Fruit fly (Drosophila melanogaster) whole organism, embryonic: ENCODE measurements around the gene Cln7.

ENCODE experiments used
- ATbp ChIP-seq: fragments of 200-800 bp; sonication (Bioruptor generic); optimal IDR thresholded peaks from 2 replicates; lab custom pipeline; 2017; ENCODE audit warnings: missing biosample characterization, mild to moderate bottlenecking, missing genetic modification characterization, missing genetic modification reagents
- Antp ChIP-seq: fragments of 200-800 bp; sonication (Bioruptor generic); optimal IDR thresholded peaks from 3 replicates; lab custom pipeline; 2016; ENCODE audit warnings: missing biosample characterization, missing genetic modification characterization
- B-H2 ChIP-seq: fragments of 200-800 bp; sonication (Bioruptor generic); optimal IDR thresholded peaks from 2 replicates; lab custom pipeline; 2018; ENCODE audit warnings: missing biosample characterization, mild to moderate bottlenecking, missing genetic modification characterization
- C15 ChIP-seq: fragments of 200-800 bp; sonication (Bioruptor generic); IDR thresholded peaks from 3 replicates; pipeline ENCODE4 v1.3.6; 2022; ENCODE audit warnings: missing biosample characterization, missing genetic modification characterization
- CG10209 ChIP-seq: fragments of 200-800 bp; sonication (Bioruptor generic); optimal IDR thresholded peaks from 3 replicates; lab custom pipeline; 2017; ENCODE audit warnings: missing biosample characterization, mild to moderate bottlenecking, missing genetic modification characterization, missing genetic modification reagents
- CG10267 ChIP-seq: fragments of 200-800 bp; sonication (Bioruptor generic); optimal IDR thresholded peaks from 2 replicates; lab custom pipeline; 2018; ENCODE audit warnings: missing biosample characterization, mild to moderate bottlenecking, missing genetic modification characterization, moderate library complexity
- CG10366 ChIP-seq: fragments of 200-800 bp; sonication (Bioruptor generic); IDR thresholded peaks from 2 replicates; pipeline ENCODE4 v1.3.6; 2022; ENCODE audit warnings: missing biosample characterization, missing genetic modification characterization
- CG11247 ChIP-seq: fragments of 200-800 bp; sonication (Bioruptor generic); IDR thresholded peaks from 2 replicates; pipeline ENCODE4 v1.3.6; 2022; ENCODE audit warnings: missing biosample characterization, missing genetic modification characterization
- CG11695 ChIP-seq: fragments of 200-800 bp; sonication (Bioruptor generic); IDR thresholded peaks from 3 replicates; pipeline ENCODE4 v1.3.6; 2022; ENCODE audit warnings: missing biosample characterization, missing genetic modification characterization
- CG13775 ChIP-seq: fragments of 200-800 bp; sonication (Bioruptor generic); optimal IDR thresholded peaks from 3 replicates; lab custom pipeline; 2017; ENCODE audit warnings: missing biosample characterization, mild to moderate bottlenecking, missing genetic modification characterization
- CG14710 ChIP-seq: fragments of 200-800 bp; sonication (Bioruptor generic); optimal IDR thresholded peaks from 3 replicates; lab custom pipeline; 2019; ENCODE audit warnings: missing biosample characterization, mild to moderate bottlenecking, missing genetic modification characterization, moderate library complexity
- CG14860 ChIP-seq: fragments of 200-800 bp; sonication (Bioruptor generic); IDR thresholded peaks from 3 replicates; pipeline ENCODE4 v1.3.6; 2022; ENCODE audit warnings: missing biosample characterization, missing genetic modification characterization; ENCODE audit not compliant: partially characterized antibody
- CG1602 ChIP-seq: fragments of 200-800 bp; sonication (Bioruptor generic); optimal IDR thresholded peaks from 3 replicates; lab custom pipeline; 2016; ENCODE audit warnings: missing biosample characterization, missing genetic modification characterization
- CG17802 ChIP-seq: fragments of 200-800 bp; sonication (Bioruptor generic); optimal IDR thresholded peaks from 2 replicates; lab custom pipeline; 2018; ENCODE audit warnings: missing biosample characterization, mild to moderate bottlenecking, missing genetic modification characterization, moderate library complexity
- CG17912 ChIP-seq: fragments of 200-800 bp; sonication (Bioruptor generic); optimal IDR thresholded peaks from 2 replicates; lab custom pipeline; 2018; ENCODE audit warnings: missing biosample characterization, mild to moderate bottlenecking, missing genetic modification characterization
- CG2202 ChIP-seq: fragments of 200-800 bp; sonication (Bioruptor generic); optimal IDR thresholded peaks from 2 replicates; lab custom pipeline; 2018; ENCODE audit warnings: missing biosample characterization, mild to moderate bottlenecking, missing genetic modification characterization
- CG34376 ChIP-seq: fragments of 200-800 bp; sonication (Bioruptor generic); optimal IDR thresholded peaks from 2 replicates; lab custom pipeline; 2018; ENCODE audit warnings: missing biosample characterization, mild to moderate bottlenecking, missing genetic modification characterization
- CG6254 ChIP-seq: fragments of 200-800 bp; sonication (Bioruptor generic); optimal IDR thresholded peaks from 3 replicates; lab custom pipeline; 2017; ENCODE audit warnings: mild to moderate bottlenecking, missing biosample characterization, missing genetic modification reagents, missing genetic modification characterization
- CG6272 ChIP-seq: fragments of 200-800 bp; sonication (Bioruptor generic); IDR thresholded peaks from 2 replicates; pipeline ENCODE4 v1.3.6; 2022; ENCODE audit warnings: missing biosample characterization, missing genetic modification characterization
- CG6765 ChIP-seq: fragments of 200-800 bp; sonication (Bioruptor generic); optimal IDR thresholded peaks from 3 replicates; lab custom pipeline; 2017; ENCODE audit warnings: missing biosample characterization, mild to moderate bottlenecking, missing genetic modification characterization
- CG7839 ChIP-seq: fragments of 200-800 bp; sonication (Bioruptor generic); optimal IDR thresholded peaks from 3 replicates; lab custom pipeline; 2018; ENCODE audit warnings: missing biosample characterization, mild to moderate bottlenecking, missing genetic modification characterization, moderate library complexity
- CG7928 ChIP-seq: fragments of 200-800 bp; sonication (Bioruptor generic); optimal IDR thresholded peaks from 2 replicates; lab custom pipeline; 2017; ENCODE audit warnings: missing biosample characterization, mild to moderate bottlenecking, missing genetic modification characterization
- CG9817 ChIP-seq: fragments of 200-800 bp; sonication (Bioruptor generic); optimal IDR thresholded peaks from 2 replicates; lab custom pipeline; 2018; ENCODE audit warnings: missing biosample characterization, mild to moderate bottlenecking, missing genetic modification characterization, moderate library complexity
- Eip74EF ChIP-seq, 2 experiments: fragments of 200-800 bp in 1 of 2; fragments of >200 bp in 1 of 2; sonication (Bioruptor generic) in 1 of 2; optimal IDR thresholded peaks; 2 replicates each; lab custom pipeline; 2017 to 2019; ENCODE audit warnings: missing biosample characterization in 2 of 2, missing genetic modification characterization in 2 of 2, mild to moderate bottlenecking in 1 of 2, moderate library complexity in 1 of 2
- Ets97D ChIP-seq: fragments of 200-800 bp; sonication (Bioruptor generic); optimal IDR thresholded peaks from 3 replicates; lab custom pipeline; 2016; ENCODE audit warnings: missing biosample characterization, missing genetic modification characterization
- Fer1 ChIP-seq: fragments of 200-800 bp; sonication (Bioruptor generic); optimal IDR thresholded peaks from 2 replicates; lab custom pipeline; 2017; ENCODE audit warnings: missing biosample characterization, mild to moderate bottlenecking, missing genetic modification characterization
- Opbp ChIP-seq: fragments of 200-800 bp; sonication (Bioruptor generic); IDR thresholded peaks from 3 replicates; pipeline ENCODE4 v1.3.6; 2022; ENCODE audit warnings: missing biosample characterization, missing genetic modification characterization; ENCODE audit not compliant: partially characterized antibody
- Rfx ChIP-seq: fragments of 200-800 bp; sonication (Bioruptor generic); IDR thresholded peaks from 2 replicates; pipeline ENCODE4 v1.3.6; 2022; ENCODE audit warnings: missing biosample characterization, missing genetic modification characterization
- amos ChIP-seq: fragments of 200-800 bp; sonication (Bioruptor generic); IDR thresholded peaks from 2 replicates; pipeline ENCODE4 v1.3.6; 2022; ENCODE audit warnings: missing biosample characterization, missing genetic modification characterization; ENCODE audit not compliant: partially characterized antibody
- ase ChIP-seq: fragments of 200-800 bp; sonication (Bioruptor generic); IDR thresholded peaks from 3 replicates; pipeline ENCODE4 v1.3.6; 2022; ENCODE audit warnings: missing biosample characterization, missing genetic modification characterization
- ato ChIP-seq: fragments of 200-800 bp; sonication (Bioruptor generic); IDR thresholded peaks from 2 replicates; pipeline ENCODE4 v1.3.6; 2022; ENCODE audit warnings: missing biosample characterization, missing genetic modification characterization; ENCODE audit not compliant: partially characterized antibody
- ci ChIP-seq: fragments of 200-800 bp; sonication (Bioruptor generic); IDR thresholded peaks from 3 replicates; pipeline ENCODE4 v1.3.6; 2022; ENCODE audit warnings: missing biosample characterization, missing genetic modification characterization
- emc ChIP-seq: fragments of 200-800 bp; sonication (Bioruptor generic); optimal IDR thresholded peaks from 2 replicates; lab custom pipeline; 2016; ENCODE audit warnings: missing biosample characterization, missing genetic modification characterization
- fd64A ChIP-seq: fragments of 200-800 bp; sonication (Bioruptor generic); optimal IDR thresholded peaks from 3 replicates; lab custom pipeline; 2018; ENCODE audit warnings: missing biosample characterization, mild to moderate bottlenecking, missing genetic modification characterization
- gt ChIP-seq: fragments of 200-800 bp; sonication (Bioruptor generic); IDR thresholded peaks from 2 replicates; pipeline ENCODE4 v1.3.6; 2022; ENCODE audit warnings: missing biosample characterization, missing genetic modification characterization
- lbe ChIP-seq: fragments of 200-800 bp; sonication (Bioruptor generic); optimal IDR thresholded peaks from 2 replicates; lab custom pipeline; 2016; ENCODE audit warnings: missing biosample characterization, mild to moderate bottlenecking, missing genetic modification characterization
- mam ChIP-seq: fragments of 200-800 bp; sonication (Bioruptor generic); optimal IDR thresholded peaks from 3 replicates; lab custom pipeline; 2016; ENCODE audit warnings: missing biosample characterization, missing genetic modification characterization
- nerfin-2 ChIP-seq: fragments of 200-800 bp; sonication (Bioruptor generic); IDR thresholded peaks from 2 replicates; pipeline ENCODE4 v1.3.6; 2022; ENCODE audit warnings: missing biosample characterization, missing genetic modification characterization; ENCODE audit not compliant: partially characterized antibody
- sens-2 ChIP-seq: fragments of 200-800 bp; sonication (Bioruptor generic); IDR thresholded peaks from 2 replicates; pipeline ENCODE4 v1.3.6; 2022; ENCODE audit warnings: missing biosample characterization, missing genetic modification characterization
- sim ChIP-seq: fragments of 200-800 bp; sonication (Bioruptor generic); IDR thresholded peaks from 2 replicates; pipeline ENCODE4 v1.3.6; 2022; ENCODE audit warnings: missing biosample characterization, missing genetic modification characterization
- sna ChIP-seq: fragments of 200-800 bp; sonication (Bioruptor generic); IDR thresholded peaks from 2 replicates; pipeline ENCODE4 v1.3.6; 2022; ENCODE audit warnings: missing biosample characterization, missing genetic modification characterization; ENCODE audit not compliant: partially characterized antibody
- sqz ChIP-seq: fragments of 200-800 bp; sonication (Bioruptor generic); optimal IDR thresholded peaks from 3 replicates; lab custom pipeline; 2018; ENCODE audit warnings: missing biosample characterization, mild to moderate bottlenecking, missing genetic modification characterization
- sr ChIP-seq: fragments of 200-800 bp; sonication (Bioruptor generic); IDR thresholded peaks from 3 replicates; pipeline ENCODE4 v1.3.6; 2022; ENCODE audit warnings: missing biosample characterization, missing genetic modification characterization
- toy ChIP-seq: fragments of 200-800 bp; sonication (Bioruptor generic); IDR thresholded peaks from 2 replicates; pipeline ENCODE4 v1.3.6; 2022; ENCODE audit warnings: missing biosample characterization, missing genetic modification characterization
- unc-4 ChIP-seq: fragments of 200-800 bp; sonication (Bioruptor generic); IDR thresholded peaks from 2 replicates; pipeline ENCODE4 v1.3.6; 2022; ENCODE audit warnings: missing biosample characterization, missing genetic modification characterization; ENCODE audit not compliant: partially characterized antibody
- z ChIP-seq: fragments of 200-800 bp; sonication (Bioruptor generic); IDR thresholded peaks from 3 replicates; pipeline ENCODE4 v1.3.6; 2022; ENCODE audit warnings: missing biosample characterization, missing genetic modification characterization
- zfh1 ChIP-seq: fragments of 200-800 bp; sonication (Bioruptor generic); IDR thresholded peaks from 3 replicates; pipeline ENCODE4 v1.3.6; 2022; ENCODE audit warnings: missing biosample characterization, missing genetic modification characterization
- zfh2 ChIP-seq: fragments of 200-800 bp; sonication (Bioruptor generic); optimal IDR thresholded peaks from 2 replicates; lab custom pipeline; 2016; ENCODE audit warnings: missing biosample characterization, missing genetic modification characterization

Cln7 gene

dm6 chr3L:7347984-7348631 is 3.1 kb upstream of the Cln7 start, which contains the start of the genes Srp19 and qm:
Srp19 (minus strand) TSS chr3L:7348034.
qm (plus strand) TSS chr3L:7348313.
- TF ChIP-seq CG6254 (no peak), CG17912 (GFP tag; lab: Kevin White, UChicago) (no peak), zfh2 (GFP tag; lab: Kevin White, UChicago) (peak; percentile 76), amos (GFP tag; lab: Robert Waterston, UW) (peak; percentile 77), CG6272 (GFP tag; lab: Robert Waterston, UW) (peak; percentile 34; the same call in 1 of the 2 replicates), B-H2 (GFP tag; lab: Kevin White, UChicago) (no peak), Eip74EF (GFP tag; optimal IDR thresholded peaks at IDR 0.05; lab: Kevin White, UChicago) (peak in 1 of 2 experiments; percentile 44), CG7839 (tag; lab: Kevin White, UChicago) (peak; percentile 51), zfh1 (peak; percentile 58; the same call in 2 of the 3 replicates), sim (GFP tag; lab: Robert Waterston, UW) (0 out of 2 replicates have a peak, but pooled peaks have one; percentile 31), CG10366 (no peak; the same call in 1 of the 2 replicates), unc-4 (peak; percentile 87), CG14860 (GFP tag; lab: Robert Waterston, UW) (peak; percentile 77; the same call in 2 of the 3 replicates), CG6765 (peak; percentile 43), Fer1 (GFP tag; lab: Kevin White, UChicago) (peak; percentile 51), sr (GFP tag; lab: Robert Waterston, UW) (0 out of 3 replicates have a peak, but pooled peaks have one; percentile 20), CG17802 (tag; lab: Kevin White, UChicago) (no peak), emc (GFP tag; lab: Kevin White, UChicago) (no peak), sna (peak; percentile 78), nerfin-2 (GFP tag; lab: Robert Waterston, UW) (no peak), ase (GFP tag; lab: Robert Waterston, UW) (0 out of 3 replicates have a peak, but pooled peaks have one; percentile 11), C15 (GFP tag; lab: Robert Waterston, UW) (no peak), CG11695 (GFP tag; lab: Robert Waterston, UW) (no peak), Ets97D (GFP tag; lab: Kevin White, UChicago) (peak; percentile 51), ci (no peak; the same call in 2 of the 3 replicates), ato (GFP tag; lab: Robert Waterston, UW) (peak; percentile 62; the same call in 1 of the 2 replicates), CG10267 (tag; lab: Kevin White, UChicago) (peak; percentile 40), Rfx (peak; percentile 51; the same call in 1 of the 2 replicates), CG1602 (GFP tag; lab: Kevin White, UChicago) (peak; percentile 36), lbe (GFP tag; lab: Kevin White, UChicago) (peak; percentile 18), Opbp (peak; percentile 50; the same call in 2 of the 3 replicates), toy (no peak), CG11247 (GFP tag; lab: Robert Waterston, UW) (no peak; the same call in 1 of the 2 replicates), z (GFP tag; lab: Robert Waterston, UW) (no peak), CG9817 (tag; lab: Kevin White, UChicago) (peak; percentile 75), CG7928 (GFP tag; lab: Kevin White, UChicago) (no peak), ATbp (GFP tag; lab: Kevin White, UChicago) (no peak), Antp (GFP tag; lab: Kevin White, UChicago) (peak; percentile 60), CG2202 (no peak), CG10209 (peak; percentile 1), CG13775 (GFP tag; lab: Kevin White, UChicago) (peak; percentile 31), CG34376 (GFP tag; lab: Kevin White, UChicago) (peak; percentile 41), sens-2 (GFP tag; lab: Robert Waterston, UW) (no peak), mam (GFP tag; lab: Kevin White, UChicago) (peak; percentile 70), gt (GFP tag; lab: Robert Waterston, UW) (no peak), CG14710 (tag; lab: Kevin White, UChicago) (peak; percentile 60), fd64A (GFP tag; lab: Kevin White, UChicago) (peak; percentile 10), sqz (GFP tag; lab: Kevin White, UChicago) (no peak)
